Fruit fly (Drosophila melanogaster) whole organism, embryonic: ENCODE results near the gene CG14395.

ENCODE experiments used
- CG10565 ChIP-seq: fragments of 200-800 bp; sonication (Bioruptor generic); optimal IDR thresholded peaks from 3 replicates; lab custom pipeline; 2016; ENCODE audit warnings: missing biosample characterization, mild to moderate bottlenecking, missing genetic modification characterization
- CG12391 ChIP-seq: fragments of 200-800 bp; sonication (Bioruptor generic); optimal IDR thresholded peaks from 3 replicates; lab custom pipeline; 2018; ENCODE audit warnings: missing biosample characterization, mild to moderate bottlenecking, missing genetic modification characterization, moderate library complexity
- CG12769 ChIP-seq: fragments of 200-800 bp; sonication (Bioruptor generic); optimal IDR thresholded peaks from 2 replicates; lab custom pipeline; 2019; ENCODE audit warnings: missing biosample characterization, mild to moderate bottlenecking, missing genetic modification characterization, moderate library complexity
- CG14667 ChIP-seq: fragments of 200-800 bp; sonication (Bioruptor generic); IDR thresholded peaks from 2 replicates; pipeline ENCODE4 v1.3.6; 2022; ENCODE audit warnings: missing biosample characterization, missing genetic modification characterization
- CG14860 ChIP-seq: fragments of 200-800 bp; sonication (Bioruptor generic); IDR thresholded peaks from 3 replicates; pipeline ENCODE4 v1.3.6; 2022; ENCODE audit warnings: missing biosample characterization, missing genetic modification characterization; ENCODE audit not compliant: partially characterized antibody
- CG1603 ChIP-seq: fragments of 200-800 bp; sonication (Bioruptor generic); optimal IDR thresholded peaks from 2 replicates; lab custom pipeline; 2019; ENCODE audit warnings: missing biosample characterization, mild to moderate bottlenecking, missing genetic modification characterization, moderate library complexity
- CG17385 ChIP-seq: fragments of 200-800 bp; sonication (Bioruptor generic); optimal IDR thresholded peaks from 3 replicates; lab custom pipeline; 2018; ENCODE audit warnings: missing biosample characterization, mild to moderate bottlenecking, missing genetic modification characterization
- CG17912 ChIP-seq: fragments of 200-800 bp; sonication (Bioruptor generic); optimal IDR thresholded peaks from 2 replicates; lab custom pipeline; 2018; ENCODE audit warnings: missing biosample characterization, mild to moderate bottlenecking, missing genetic modification characterization
- CG18599 ChIP-seq: fragments of 200-800 bp; sonication (Bioruptor generic); optimal IDR thresholded peaks from 3 replicates; lab custom pipeline; 2017; ENCODE audit warnings: missing biosample characterization, missing genetic modification characterization, mild to moderate bottlenecking, moderate library complexity, missing genetic modification reagents
- CG2889 ChIP-seq: fragments of 200-800 bp; sonication (Bioruptor generic); IDR thresholded peaks from 3 replicates; pipeline ENCODE4 v1.3.6; 2022; ENCODE audit warnings: missing biosample characterization, missing genetic modification characterization
- CG3065 ChIP-seq: fragments of 200-800 bp; sonication (Bioruptor generic); optimal IDR thresholded peaks from 2 replicates; lab custom pipeline; 2016; ENCODE audit warnings: missing biosample characterization, missing genetic modification characterization
- CG32767 ChIP-seq: fragments of 200-800 bp; sonication (Bioruptor generic); IDR thresholded peaks from 2 replicates; pipeline ENCODE4 v1.3.6; 2022; ENCODE audit warnings: missing biosample characterization, missing genetic modification characterization
- CG3281 ChIP-seq: fragments of 200-800 bp; sonication (Bioruptor generic); optimal IDR thresholded peaks from 3 replicates; lab custom pipeline; 2017; ENCODE audit warnings: missing biosample characterization, mild to moderate bottlenecking, missing genetic modification characterization
- CG33213 ChIP-seq: fragments of 200-800 bp; sonication (Bioruptor generic); optimal IDR thresholded peaks from 3 replicates; lab custom pipeline; 2016; ENCODE audit warnings: missing biosample characterization, missing genetic modification characterization
- CG33557 ChIP-seq: fragments of 200-800 bp; sonication (Bioruptor generic); optimal IDR thresholded peaks from 2 replicates; lab custom pipeline; 2019; ENCODE audit warnings: missing biosample characterization, mild to moderate bottlenecking, missing genetic modification characterization, moderate library complexity
- CG34224 ChIP-seq: fragments of 200-800 bp; sonication (Bioruptor generic); IDR thresholded peaks from 3 replicates; pipeline ENCODE4 v1.3.6; 2022; ENCODE audit warnings: missing biosample characterization, missing genetic modification characterization; ENCODE audit not compliant: partially characterized antibody
- CG42726 ChIP-seq: fragments of 200-800 bp; sonication (Bioruptor generic); IDR thresholded peaks from 2 replicates; pipeline ENCODE4 v1.3.6; 2022; ENCODE audit warnings: missing biosample characterization, missing genetic modification characterization; ENCODE audit not compliant: partially characterized antibody
- CG4404 ChIP-seq: fragments of 200-800 bp; sonication (Bioruptor generic); IDR thresholded peaks from 2 replicates; pipeline ENCODE4 v1.3.6; 2022; ENCODE audit warnings: missing biosample characterization, missing genetic modification characterization
- CG4707 ChIP-seq: fragments of 200-800 bp; sonication (Bioruptor generic); optimal IDR thresholded peaks from 2 replicates; lab custom pipeline; 2018; ENCODE audit warnings: missing biosample characterization, mild to moderate bottlenecking, missing genetic modification characterization, moderate library complexity
- CG5953 ChIP-seq: fragments of 200-800 bp; sonication (Bioruptor generic); IDR thresholded peaks from 2 replicates; pipeline ENCODE4 v1.3.6; 2022; ENCODE audit warnings: missing biosample characterization, missing genetic modification characterization
- CG6813 ChIP-seq: fragments of 200-800 bp; sonication (Bioruptor generic); optimal IDR thresholded peaks from 2 replicates; lab custom pipeline; 2017; ENCODE audit warnings: missing biosample characterization, missing genetic modification characterization, mild to moderate bottlenecking, moderate library complexity, missing genetic modification reagents
- CG7357 ChIP-seq: fragments of 200-800 bp; sonication (Bioruptor generic); IDR thresholded peaks from 3 replicates; pipeline ENCODE4 v1.3.6; 2022; ENCODE audit warnings: missing biosample characterization, missing genetic modification characterization
- CG8089 ChIP-seq: fragments of 200-800 bp; sonication (Bioruptor generic); optimal IDR thresholded peaks from 3 replicates; lab custom pipeline; 2016; ENCODE audit warnings: missing biosample characterization, missing genetic modification characterization
- Chrac-16 ChIP-seq: fragments of 200-800 bp; sonication (Bioruptor generic); optimal IDR thresholded peaks from 3 replicates; lab custom pipeline; 2016; ENCODE audit warnings: missing biosample characterization, missing genetic modification characterization
- Deaf1 ChIP-seq: fragments of 200-800 bp; optimal IDR thresholded peaks from 3 replicates; lab custom pipeline; 2019; ENCODE audit warnings: missing biosample characterization, mild to moderate bottlenecking, missing genetic modification characterization, moderate library complexity
- Lhr ChIP-seq: fragments of 200-800 bp; sonication (Bioruptor generic); optimal IDR thresholded peaks from 3 replicates; lab custom pipeline; 2017; ENCODE audit warnings: mild to moderate bottlenecking, missing biosample characterization, missing genetic modification reagents, missing genetic modification characterization
- MTF-1 ChIP-seq: fragments of 200-800 bp; sonication (Bioruptor generic); optimal IDR thresholded peaks from 2 replicates; lab custom pipeline; 2018; ENCODE audit warnings: missing biosample characterization, mild to moderate bottlenecking, missing genetic modification characterization, borderline replicate concordance
- Mrtf ChIP-seq: fragments of 200-800 bp; sonication (Bioruptor generic); IDR thresholded peaks from 3 replicates; pipeline ENCODE4 v1.3.6; 2022; ENCODE audit warnings: missing biosample characterization, missing genetic modification characterization
- NK7.1 ChIP-seq: fragments of 200-800 bp; sonication (Bioruptor generic); optimal IDR thresholded peaks from 3 replicates; lab custom pipeline; 2016; ENCODE audit warnings: missing biosample characterization, missing genetic modification characterization
- NfI ChIP-seq: fragments of 200-800 bp; sonication (Bioruptor generic); optimal IDR thresholded peaks from 3 replicates; lab custom pipeline; 2018; ENCODE audit warnings: missing biosample characterization, mild to moderate bottlenecking, missing genetic modification characterization, moderate library complexity
- Ptx1 ChIP-seq: fragments of 200-800 bp; sonication (Bioruptor generic); IDR thresholded peaks from 2 replicates; pipeline ENCODE4 v1.3.6; 2022; ENCODE audit warnings: missing biosample characterization, missing genetic modification characterization
- Trl ChIP-seq, 3 experiments: fragments of >200 bp in 2 of 3; fragments of 200-800 bp in 1 of 3; sonication (Bioruptor generic) in 1 of 3; optimal IDR thresholded peaks; 2 replicates in 1 of 3; 3 replicates in 2 of 3; lab custom pipeline; 2016 to 2017; ENCODE audit warnings: missing biosample characterization in 1 of 3, missing genetic modification characterization in 1 of 3
- ap ChIP-seq: fragments of 200-800 bp; sonication (Bioruptor generic); IDR thresholded peaks from 2 replicates; pipeline ENCODE4 v1.3.6; 2022; ENCODE audit warnings: missing biosample characterization, missing genetic modification characterization
- bbx ChIP-seq: fragments of 200-800 bp; sonication (Bioruptor generic); IDR thresholded peaks from 2 replicates; pipeline ENCODE4 v1.3.6; 2022; ENCODE audit warnings: missing biosample characterization, missing genetic modification characterization; ENCODE audit not compliant: partially characterized antibody
- cg ChIP-seq: fragments of 200-800 bp; sonication (Bioruptor generic); optimal IDR thresholded peaks from 3 replicates; lab custom pipeline; 2019; ENCODE audit warnings: missing biosample characterization, mild to moderate bottlenecking, missing genetic modification characterization, moderate library complexity
- crc ChIP-seq: fragments of 200-800 bp; sonication (Bioruptor generic); optimal IDR thresholded peaks from 2 replicates; lab custom pipeline; 2016; ENCODE audit warnings: missing biosample characterization, missing genetic modification characterization
- dpn ChIP-seq, 2 experiments: fragments of 200-800 bp; sonication (Bioruptor generic); optimal IDR thresholded peaks; 3 replicates each; lab custom pipeline; 2016; ENCODE audit warnings: missing biosample characterization in 2 of 2, missing genetic modification characterization in 2 of 2
- grn ChIP-seq: fragments of 200-800 bp; sonication (Bioruptor generic); optimal IDR thresholded peaks from 3 replicates; lab custom pipeline; 2017; ENCODE audit warnings: missing biosample characterization, missing genetic modification characterization
- gro ChIP-seq: fragments of 200-800 bp; sonication (Bioruptor generic); optimal IDR thresholded peaks from 2 replicates; lab custom pipeline; 2016; ENCODE audit warnings: missing biosample characterization, missing genetic modification characterization
- gt ChIP-seq: fragments of 200-800 bp; sonication (Bioruptor generic); IDR thresholded peaks from 2 replicates; pipeline ENCODE4 v1.3.6; 2022; ENCODE audit warnings: missing biosample characterization, missing genetic modification characterization
- ham ChIP-seq: fragments of 200-800 bp; sonication (Bioruptor generic); IDR thresholded peaks from 2 replicates; pipeline ENCODE4 v1.3.6; 2022; ENCODE audit warnings: missing biosample characterization, missing genetic modification characterization
- kah ChIP-seq: fragments of 200-800 bp; sonication (Bioruptor generic); optimal IDR thresholded peaks from 2 replicates; lab custom pipeline; 2018; ENCODE audit warnings: missing biosample characterization, mild to moderate bottlenecking, missing genetic modification characterization
- kni ChIP-seq: fragments of 200-800 bp; sonication (Bioruptor generic); optimal IDR thresholded peaks from 3 replicates; lab custom pipeline; 2017; ENCODE audit warnings: mild to moderate bottlenecking, missing biosample characterization, missing genetic modification reagents, missing genetic modification characterization
- knrl ChIP-seq: fragments of 200-800 bp; sonication (Bioruptor generic); IDR thresholded peaks from 3 replicates; pipeline ENCODE4 v1.3.6; 2022; ENCODE audit warnings: missing biosample characterization, missing genetic modification characterization; ENCODE audit not compliant: partially characterized antibody
- nerfin-1 ChIP-seq: fragments of 200-800 bp; sonication (Bioruptor generic); optimal IDR thresholded peaks from 3 replicates; lab custom pipeline; 2019; ENCODE audit warnings: missing biosample characterization, mild to moderate bottlenecking, missing genetic modification characterization, moderate library complexity
- onecut ChIP-seq: fragments of 200-800 bp; sonication (Bioruptor generic); IDR thresholded peaks from 2 replicates; pipeline ENCODE4 v1.3.6; 2022; ENCODE audit warnings: missing biosample characterization, missing genetic modification characterization
- schlank ChIP-seq: fragments of 200-800 bp; sonication (Bioruptor generic); optimal IDR thresholded peaks from 2 replicates; lab custom pipeline; 2018; ENCODE audit warnings: missing biosample characterization, mild to moderate bottlenecking, missing genetic modification characterization
- unpg ChIP-seq: fragments of 200-800 bp; sonication (Bioruptor generic); optimal IDR thresholded peaks from 3 replicates; lab custom pipeline; 2018; ENCODE audit warnings: missing biosample characterization, mild to moderate bottlenecking, missing genetic modification characterization, moderate library complexity
- usp ChIP-seq: fragments of >200 bp; optimal IDR thresholded peaks from 2 replicates; lab custom pipeline; 2017; ENCODE audit warnings: missing biosample characterization, missing genetic modification characterization
- yki ChIP-seq: fragments of >200 bp; optimal IDR thresholded peaks from 3 replicates; lab custom pipeline; 2018

Gene CG14395

DNA sequence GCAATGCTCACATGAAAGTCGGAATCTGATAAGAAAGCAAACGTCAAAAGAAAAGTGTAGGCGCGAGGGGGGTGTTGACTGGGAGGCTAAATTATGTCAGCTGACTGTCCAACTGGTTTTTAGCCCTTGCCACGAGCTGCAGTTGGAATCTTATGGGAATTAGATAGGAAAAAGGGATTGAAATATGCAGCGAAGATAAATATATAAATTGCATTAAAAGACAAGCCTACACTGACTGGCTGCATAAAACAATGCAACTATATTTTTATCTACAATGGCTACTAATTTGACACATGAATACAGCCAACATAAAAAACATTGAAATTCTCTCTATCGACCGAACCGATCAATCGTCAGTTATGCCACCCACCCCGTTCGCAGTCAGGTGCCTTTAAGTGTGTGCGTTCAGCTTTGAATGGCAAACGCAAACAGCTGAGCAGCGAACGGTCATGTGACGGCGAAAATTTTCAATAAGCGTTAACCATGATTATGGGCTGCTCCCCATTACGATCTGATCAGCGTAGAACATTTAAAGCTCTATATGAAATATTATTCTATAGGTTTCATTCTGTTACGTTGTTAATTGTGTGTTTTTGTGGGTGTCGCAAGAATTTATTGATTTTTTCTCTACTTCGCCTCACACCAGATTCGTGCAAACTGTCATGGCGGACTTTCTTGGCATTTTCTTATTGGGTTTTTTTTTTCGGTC lies 35.8 kb upstream of the CG14395 start (continued):
- TF ChIP-seq CG42726 (no peak), Trl (optimal IDR thresholded peaks at IDR 0.05; lab: Kevin White, UChicago) (no peak), Trl (GFP tag; optimal IDR thresholded peaks at IDR 0.05; lab: Kevin White, UChicago) (no peak), NK7.1 (GFP tag; lab: Kevin White, UChicago) (no peak), CG7357 (no peak), CG14667 (GFP tag; lab: Robert Waterston, UW) (no peak), CG3281 (GFP tag; lab: Kevin White, UChicago) (no peak), ap (no peak), CG34224 (no peak), bbx (GFP tag; lab: Robert Waterston, UW) (no peak), CG14860 (no peak), Lhr (GFP tag; lab: Kevin White, UChicago) (no peak), NfI (no peak), grn (GFP tag; lab: Kevin White, UChicago) (peak; percentile 81), CG32767 (GFP tag; lab: Robert Waterston, UW) (no peak), cg (peak; percentile 37), CG8089 (GFP tag; lab: Kevin White, UChicago) (no peak), nerfin-1 (tag; lab: Kevin White, UChicago) (no peak), CG33213 (GFP tag; lab: Kevin White, UChicago) (no peak), kah (GFP tag; lab: Kevin White, UChicago) (no peak), schlank (tag; lab: Kevin White, UChicago) (no peak), kni (GFP tag; lab: Kevin White, UChicago) (peak; percentile 46), yki (no peak), CG33557 (GFP tag; lab: Kevin White, UChicago) (no peak), CG6813 (GFP tag; lab: Kevin White, UChicago) (no peak), CG17912 (peak; percentile 12), CG17385 (no peak), CG3065 (GFP tag; lab: Kevin White, UChicago) (no peak), CG18599 (GFP tag; lab: Kevin White, UChicago) (no peak), CG10565 (GFP tag; lab: Kevin White, UChicago) (no peak), Deaf1 (tag; lab: Kevin White, UChicago) (no peak), CG12769 (tag; lab: Kevin White, UChicago) (no peak), Ptx1 (no peak), onecut (GFP tag; lab: Robert Waterston, UW) (peak; percentile 98), Mrtf (GFP tag; lab: Robert Waterston, UW) (no peak), CG2889 (GFP tag; lab: Robert Waterston, UW) (no peak), CG12391 (tag; lab: Kevin White, UChicago) (no peak), CG1603 (tag; lab: Kevin White, UChicago) (no peak), MTF-1 (GFP tag; lab: Kevin White, UChicago) (no peak), usp (GFP tag; lab: Kevin White, UChicago) (no peak), knrl (GFP tag; lab: Robert Waterston, UW) (no peak), ham (GFP tag; lab: Robert Waterston, UW) (no peak), CG5953 (GFP tag; lab: Robert Waterston, UW) (no peak), unpg (no peak), crc (GFP tag; lab: Kevin White, UChicago) (no peak), CG4404 (GFP tag; lab: Robert Waterston, UW) (no peak), CG4707 (GFP tag; lab: Kevin White, UChicago) (no peak), Chrac-16 (GFP tag; lab: Kevin White, UChicago) (no peak), gt (GFP tag; lab: Robert Waterston, UW) (no peak), dpn (GFP tag; optimal IDR thresholded peaks at IDR 0.05; lab: Kevin White, UChicago) (no peak), gro (GFP tag; lab: Kevin White, UChicago) (peak; percentile 11)
